Worm (Caenorhabditis elegans) whole organism, late embryonic: ENCODE data around the gene hda-4.

ENCODE experiments used
- C08G9.2 ChIP-seq: sonication (generic microtip); optimal IDR thresholded peaks from 2 replicates; lab custom pipeline; 2016; ENCODE audit warnings: mild to moderate bottlenecking, missing genetic modification characterization, moderate library complexity, missing compliant biosample characterization
- F13H6.1 ChIP-seq: sonication (generic microtip); optimal IDR thresholded peaks from 2 replicates; lab custom pipeline; 2016; ENCODE audit warnings: missing genetic modification characterization, missing compliant biosample characterization
- ceh-2 ChIP-seq: sonication (generic microtip); optimal IDR thresholded peaks from 2 replicates; lab custom pipeline; 2016; ENCODE audit warnings: missing genotype, missing genetic modification characterization, missing compliant biosample characterization
- ceh-24 ChIP-seq: sonication (generic microtip); optimal IDR thresholded peaks from 2 replicates; lab custom pipeline; 2016; ENCODE audit warnings: mild to moderate bottlenecking, missing genetic modification characterization, missing compliant biosample characterization
- ceh-31 ChIP-seq: sonication (generic microtip); optimal IDR thresholded peaks from 2 replicates; lab custom pipeline; 2016; ENCODE audit warnings: missing genetic modification characterization, missing compliant biosample characterization
- ceh-45 ChIP-seq: fragments of 200-800 bp; sonication (Bioruptor generic); IDR thresholded peaks from 2 replicates; pipeline ENCODE4 v1.3.6; 2022; ENCODE audit warnings: missing genetic modification reagents, missing genetic modification characterization, missing compliant biosample characterization
- ceh-6 ChIP-seq: fragments of 200-800 bp; sonication (Bioruptor generic); optimal IDR thresholded peaks from 2 replicates; lab custom pipeline; 2018; ENCODE audit warnings: mild to moderate bottlenecking, missing genetic modification characterization, missing compliant biosample characterization
- ceh-9 ChIP-seq: sonication (generic microtip); optimal IDR thresholded peaks from 2 replicates; lab custom pipeline; 2016; ENCODE audit warnings: mild to moderate bottlenecking, missing genetic modification characterization, inconsistent platforms, missing compliant biosample characterization
- dmd-4 ChIP-seq: sonication (generic microtip); optimal IDR thresholded peaks from 2 replicates; lab custom pipeline; 2016; ENCODE audit warnings: borderline replicate concordance, missing genetic modification characterization, missing compliant biosample characterization
- elt-2 ChIP-seq: sonication (generic microtip); optimal IDR thresholded peaks from 2 replicates; lab custom pipeline; 2016; ENCODE audit warnings: missing genetic modification reagents, missing genetic modification characterization, missing compliant biosample characterization
- ets-4 ChIP-seq: sonication (generic microtip); optimal IDR thresholded peaks from 2 replicates; lab custom pipeline; 2016; ENCODE audit warnings: missing genetic modification characterization, missing compliant biosample characterization
- eyg-1 ChIP-seq: sonication (generic microtip); optimal IDR thresholded peaks from 2 replicates; lab custom pipeline; 2016; ENCODE audit warnings: missing genotype, missing genetic modification characterization, missing compliant biosample characterization
- fax-1 ChIP-seq: sonication (generic microtip); optimal IDR thresholded peaks from 2 replicates; lab custom pipeline; 2016; ENCODE audit warnings: missing genotype, missing genetic modification characterization, missing compliant biosample characterization
- fkh-10 ChIP-seq: fragments of 150-350 bp; optimal IDR thresholded peaks from 2 replicates; lab custom pipeline; 2014; ENCODE audit warnings: missing biosample characterization, missing genetic modification reagents, missing genetic modification characterization
- fkh-6 ChIP-seq: sonication (generic microtip); optimal IDR thresholded peaks from 2 replicates; lab custom pipeline; 2016; ENCODE audit warnings: missing genetic modification characterization, missing compliant biosample characterization
- hlh-13 ChIP-seq: fragments of 200-800 bp; sonication (Bioruptor generic); optimal IDR thresholded peaks from 2 replicates; lab custom pipeline; 2018; ENCODE audit warnings: mild to moderate bottlenecking, missing genetic modification characterization, missing compliant biosample characterization
- hlh-30 ChIP-seq: sonication (generic microtip); optimal IDR thresholded peaks from 2 replicates; lab custom pipeline; 2017; ENCODE audit warnings: antibody characterized with exemption, missing genetic modification characterization, missing compliant biosample characterization; ENCODE audit not compliant: insufficient read depth
- lim-6 ChIP-seq: sonication (generic microtip); optimal IDR thresholded peaks from 2 replicates; lab custom pipeline; 2016; ENCODE audit warnings: missing genetic modification characterization, missing compliant biosample characterization
- madf-2 ChIP-seq: sonication (generic microtip); optimal IDR thresholded peaks from 2 replicates; lab custom pipeline; 2017; ENCODE audit warnings: missing genetic modification characterization, missing compliant biosample characterization
- mec-3 ChIP-seq: sonication (generic microtip); optimal IDR thresholded peaks from 2 replicates; lab custom pipeline; 2016; ENCODE audit warnings: borderline replicate concordance, missing genetic modification characterization, missing compliant biosample characterization
- nhr-11 ChIP-seq: fragments of 150-350 bp; optimal IDR thresholded peaks from 2 replicates; lab custom pipeline; 2014; ENCODE audit warnings: missing biosample characterization, missing genetic modification characterization
- npax-4 ChIP-seq: sonication (generic microtip); optimal IDR thresholded peaks from 2 replicates; lab custom pipeline; 2016; ENCODE audit warnings: missing genetic modification characterization, missing compliant biosample characterization
- odd-2 ChIP-seq: sonication (generic microtip); optimal IDR thresholded peaks from 2 replicates; lab custom pipeline; 2017; ENCODE audit warnings: antibody characterized with exemption, mild to moderate bottlenecking, missing genetic modification characterization, missing compliant biosample characterization
- pqm-1 ChIP-seq: sonication (generic microtip); optimal IDR thresholded peaks from 2 replicates; lab custom pipeline; 2016; ENCODE audit warnings: missing genetic modification characterization, missing compliant biosample characterization
- pros-1 ChIP-seq: fragments of 150-350 bp; optimal IDR thresholded peaks from 2 replicates; lab custom pipeline; 2014; ENCODE audit warnings: missing biosample characterization, missing genetic modification reagents, missing genetic modification characterization
- rnt-1 ChIP-seq: sonication (generic microtip); optimal IDR thresholded peaks from 2 replicates; lab custom pipeline; 2016; ENCODE audit warnings: missing genetic modification characterization, missing compliant biosample characterization
- sox-2 ChIP-seq: fragments of 200-800 bp; sonication (Bioruptor generic); IDR thresholded peaks from 2 replicates; pipeline ENCODE4 v1.3.6; 2022; ENCODE audit warnings: missing genetic modification reagents, missing genetic modification characterization, missing compliant biosample characterization
- sox-4 ChIP-seq: sonication (generic microtip); optimal IDR thresholded peaks from 2 replicates; lab custom pipeline; 2017; ENCODE audit warnings: mild to moderate bottlenecking, missing genetic modification characterization, inconsistent platforms, missing compliant biosample characterization
- tbx-2 ChIP-seq: sonication (generic microtip); optimal IDR thresholded peaks from 2 replicates; lab custom pipeline; 2016; ENCODE audit warnings: missing genetic modification characterization, missing compliant biosample characterization
- tbx-7 ChIP-seq: sonication (generic microtip); optimal IDR thresholded peaks from 2 replicates; lab custom pipeline; 2016; ENCODE audit warnings: missing genotype, missing genetic modification characterization, missing compliant biosample characterization
- ttx-3 ChIP-seq: sonication (generic microtip); optimal IDR thresholded peaks from 2 replicates; lab custom pipeline; 2016; ENCODE audit warnings: missing genetic modification reagents, missing genetic modification characterization, missing compliant biosample characterization
- unc-3 ChIP-seq, 2 experiments: fragments of 200-800 bp in 1 of 2; sonication (Bioruptor generic) in 1 of 2; sonication (generic microtip) in 1 of 2; conservative IDR thresholded peaks in 1 of 2; optimal IDR thresholded peaks in 1 of 2; 2 replicates each; pipeline versions ENCODE4 v1.3.6 to Lab custom; 2016 to 2022; ENCODE audit warnings: missing compliant biosample characterization in 2 of 2, missing genetic modification characterization in 2 of 2, missing genetic modification reagents in 1 of 2
- unc-42 ChIP-seq: sonication (generic microtip); optimal IDR thresholded peaks from 2 replicates; lab custom pipeline; 2016; ENCODE audit warnings: missing genotype, missing genetic modification characterization, missing compliant biosample characterization
- unc-55 ChIP-seq: sonication (generic microtip); optimal IDR thresholded peaks from 2 replicates; lab custom pipeline; 2017; ENCODE audit warnings: missing biosample characterization, missing genetic modification reagents, missing genetic modification characterization
- unc-86 ChIP-seq: sonication (generic microtip); optimal IDR thresholded peaks from 2 replicates; lab custom pipeline; 2016; ENCODE audit warnings: missing genetic modification characterization, missing compliant biosample characterization
- zip-5 ChIP-seq: sonication (generic microtip); optimal IDR thresholded peaks from 2 replicates; lab custom pipeline; 2016; ENCODE audit warnings: missing genetic modification characterization, missing compliant biosample characterization

Gene hda-4

ce11 chrX:16775335-16775835 is 46.0 kb downstream of the hda-4 start:
- TF ChIP-seq sox-4 (no peak), ceh-24 (tag; lab: Kevin White, UChicago) (no peak), npax-4 (tag; lab: Kevin White, UChicago) (no peak), ttx-3 (tag; lab: Kevin White, UChicago) (no peak), rnt-1 (tag; lab: Kevin White, UChicago) (no peak), elt-2 (tag; lab: Kevin White, UChicago) (peak; percentile 54), nhr-11 (tag; lab: Kevin White, UChicago) (no peak), eyg-1 (tag; lab: Kevin White, UChicago) (no peak)

ce11 chrX:16782797-16783259 is 53.5 kb downstream of the hda-4 start, which contains the start of gene T01C8.3:
TSS of gene T01C8.3 (minus strand) at chrX:16783209.
- TF ChIP-seq sox-2 (GFP tag; lab: Robert Waterston, UW) (no peak), npax-4 (tag; lab: Kevin White, UChicago) (no peak), C08G9.2 (no peak), ets-4 (no peak), ceh-9 (tag; lab: Kevin White, UChicago) (no peak), pros-1 (tag; lab: Kevin White, UChicago) (no peak), mec-3 (tag; lab: Kevin White, UChicago) (no peak), tbx-7 (no peak), tbx-2 (tag; lab: Kevin White, UChicago) (no peak), unc-3 (GFP tag; conservative IDR thresholded peaks at IDR 0.05; lab: Robert Waterston, UW) (no peak), unc-3 (tag; optimal IDR thresholded peaks at IDR 0.05; lab: Kevin White, UChicago) (no peak), unc-86 (no peak)

- TF ChIP-seq C08G9.2 (no peak), fax-1 (tag; lab: Kevin White, UChicago) (no peak), unc-55 (GFP tag; lab: Kevin White, UChicago) (no peak), elt-2 (tag; lab: Kevin White, UChicago) (no peak), fkh-6 (tag; lab: Kevin White, UChicago) (no peak), odd-2 (tag; lab: Kevin White, UChicago) (no peak), unc-3 (GFP tag; conservative IDR thresholded peaks at IDR 0.05; lab: Robert Waterston, UW) (no peak), unc-3 (tag; optimal IDR thresholded peaks at IDR 0.05; lab: Kevin White, UChicago) (no peak), pqm-1 (tag; lab: Kevin White, UChicago) (no peak), unc-42 (tag; lab: Kevin White, UChicago) (no peak), nhr-11 (tag; lab: Kevin White, UChicago) (no peak), hlh-13 (no peak), lim-6 (tag; lab: Kevin White, UChicago) (no peak), zip-5 (tag; lab: Kevin White, UChicago) (no peak), rnt-1 (tag; lab: Kevin White, UChicago) (no peak), mec-3 (tag; lab: Kevin White, UChicago) (no peak), sox-2 (GFP tag; lab: Robert Waterston, UW) (no peak), fkh-10 (GFP tag; lab: Kevin White, UChicago) (no peak), sox-4 (no peak), ceh-31 (no peak), F13H6.1 (tag; lab: Kevin White, UChicago) (no peak)
- TF ChIP-seq, all 69 proteins: peak for 0
Observed at ce11 chrX:16784038-16784437, 54.7 kb downstream of the hda-4 start.

- TF ChIP-seq ceh-2 (tag; lab: Kevin White, UChicago) (no peak), ceh-6 (GFP tag; lab: Kevin White, UChicago) (no peak), hlh-30 (tag; lab: Kevin White, UChicago) (no peak), madf-2 (tag; lab: Kevin White, UChicago) (no peak), pqm-1 (tag; lab: Kevin White, UChicago) (no peak), odd-2 (tag; lab: Kevin White, UChicago) (no peak), dmd-4 (tag; lab: Kevin White, UChicago) (no peak), unc-42 (tag; lab: Kevin White, UChicago) (no peak), eyg-1 (tag; lab: Kevin White, UChicago) (no peak), ceh-24 (tag; lab: Kevin White, UChicago) (no peak), fax-1 (tag; lab: Kevin White, UChicago) (no peak), ceh-45 (GFP tag; lab: Robert Waterston, UW) (no peak), npax-4 (tag; lab: Kevin White, UChicago) (no peak)
Observed at ce11 chrX:16786021-16786488, 56.7 kb downstream of the hda-4 start, which contains the start of gene T01C8.2. TSS of gene T01C8.2 (plus strand) at chrX:16786438.
